ENCODE assay signal across 6 worm cellular contexts in genomic region chrV:9078815-9079525, ce11.
TF ChIP-seq lines count a peak whose summit lies in the region.

No protein-coding gene starts in this region.

TF ChIP-seq in whole organism, L1 larva, 84 proteins besides CTCF, POLR2A, EP300 and RAD21 (continues in another document):
- TF ChIP-seq unc-98 (GFP tag; IDR thresholded peaks at IDR 0.05; lab: Robert Waterston, UW) (no peak), snu-23 (GFP tag; optimal IDR thresholded peaks at IDR 0.05; lab: Kevin White, UChicago) (peak; percentile 37), nhr-84 (tag; optimal IDR thresholded peaks at IDR 0.05; lab: Kevin White, UChicago) (no peak), nhr-76 (tag; optimal IDR thresholded peaks at IDR 0.05; lab: Kevin White, UChicago) (no peak), efl-3 (GFP tag; optimal IDR thresholded peaks at IDR 0.05; lab: Kevin White, UChicago) (no peak), egl-27 (tag; optimal IDR thresholded peaks at IDR 0.05; lab: Kevin White, UChicago) (no peak), isw-1 (GFP tag; IDR thresholded peaks at IDR 0.05; lab: Robert Waterston, UW) (no peak), zag-1 (tag; optimal IDR thresholded peaks at IDR 0.05; lab: Kevin White, UChicago) (no peak), nhr-20 (tag; optimal IDR thresholded peaks at IDR 0.05; lab: Kevin White, UChicago) (peak; percentile 81), ceh-90 (tag; optimal IDR thresholded peaks at IDR 0.05; lab: Kevin White, UChicago) (no peak), ztf-11 (tag; optimal IDR thresholded peaks at IDR 0.05; lab: Kevin White, UChicago) (no peak), lin-13 (GFP tag; optimal IDR thresholded peaks at IDR 0.05; lab: Kevin White, UChicago) (no peak), lin-35 (GFP tag; optimal IDR thresholded peaks at IDR 0.05; lab: Kevin White, UChicago) (peak in 1 of 2 experiments; percentile 70), zip-4 (GFP tag; optimal IDR thresholded peaks at IDR 0.05; lab: Kevin White, UChicago) (no peak), lin-14 (GFP tag; optimal IDR thresholded peaks at IDR 0.05; lab: Kevin White, UChicago) (peak; percentile 35), jun-1 (tag; optimal IDR thresholded peaks at IDR 0.05; lab: Kevin White, UChicago) (peak; percentile 26)

TF ChIP-seq in whole organism, L2 larva, 48 proteins besides CTCF, POLR2A, EP300 and RAD21 (continues in another document):
- no peak for TF ChIP-seq ztf-1 (GFP tag; conservative IDR thresholded peaks at IDR 0.05; lab: Robert Waterston, UW)
- TF ChIP-seq peb-1 (tag; optimal IDR thresholded peaks at IDR 0.05; lab: Kevin White, UChicago), result no peak
- TF ChIP-seq nhr-10 (tag; optimal IDR thresholded peaks at IDR 0.05; lab: Kevin White, UChicago), result no peak
- peak in 1 of 2 experiments; percentile 10 for TF ChIP-seq mdl-1 (tag; optimal IDR thresholded peaks at IDR 0.05; lab: Kevin White, UChicago)
- TF ChIP-seq blmp-1 (tag; optimal IDR thresholded peaks at IDR 0.05; lab: Kevin White, UChicago; ENCODE audit: insufficient read depth), result peak; percentile 69
- no peak for TF ChIP-seq lin-11 (tag; optimal IDR thresholded peaks at IDR 0.05; lab: Kevin White, UChicago)
- no peak for TF ChIP-seq unc-55 (GFP tag; optimal IDR thresholded peaks at IDR 0.05; lab: Kevin White, UChicago)
- TF ChIP-seq sem-4 (tag; optimal IDR thresholded peaks at IDR 0.05; lab: Kevin White, UChicago), result no peak
- peak; percentile 57 for TF ChIP-seq F13H6.1 (tag; optimal IDR thresholded peaks at IDR 0.05; lab: Kevin White, UChicago)
- no peak for TF ChIP-seq C34F6.9 (tag; optimal IDR thresholded peaks at IDR 0.05; lab: Kevin White, UChicago)
- no peak for TF ChIP-seq ZK546.5 (tag; optimal IDR thresholded peaks at IDR 0.05; lab: Kevin White, UChicago)
- TF ChIP-seq skn-1 (tag; optimal IDR thresholded peaks at IDR 0.05; lab: Kevin White, UChicago), result peak; percentile 42
- peak; percentile 9 for TF ChIP-seq crh-2 (tag; optimal IDR thresholded peaks at IDR 0.05; lab: Kevin White, UChicago)
- peak; percentile 64 for TF ChIP-seq nhr-129 (tag; optimal IDR thresholded peaks at IDR 0.05; lab: Kevin White, UChicago)
- TF ChIP-seq egl-27 (tag; optimal IDR thresholded peaks at IDR 0.05; lab: Kevin White, UChicago), result peak; percentile 3
- peak; percentile 83 for TF ChIP-seq fos-1 (tag; optimal IDR thresholded peaks at IDR 0.05; lab: Kevin White, UChicago)

TF ChIP-seq in whole organism, L3 larva, 47 proteins besides CTCF, POLR2A, EP300 and RAD21:
- peak; percentile 95 for TF ChIP-seq elt-2 (tag; optimal IDR thresholded peaks at IDR 0.05; lab: Kevin White, UChicago)
- no peak for TF ChIP-seq nhr-67 (tag; optimal IDR thresholded peaks at IDR 0.05; lab: Kevin White, UChicago)
- TF ChIP-seq nhr-43 (tag; optimal IDR thresholded peaks at IDR 0.05; lab: Kevin White, UChicago; ENCODE audit: poor library complexity, severe bottlenecking), result peak; percentile 46
- no peak for TF ChIP-seq egl-27 (tag; optimal IDR thresholded peaks at IDR 0.05; lab: Kevin White, UChicago)
- peak; percentile 43 for TF ChIP-seq skn-1 (tag; optimal IDR thresholded peaks at IDR 0.05; lab: Kevin White, UChicago)
- peak; percentile 1 for TF ChIP-seq nhr-25 (tag; optimal IDR thresholded peaks at IDR 0.05; lab: Kevin White, UChicago)
- TF ChIP-seq pqm-1 (tag; optimal IDR thresholded peaks at IDR 0.05; lab: Kevin White, UChicago), result peak; percentile 68
- TF ChIP-seq jun-1 (tag; optimal IDR thresholded peaks at IDR 0.05; lab: Kevin White, UChicago), result peak; percentile 8
- TF ChIP-seq nfya-1 (tag; optimal IDR thresholded peaks at IDR 0.05; lab: Kevin White, UChicago; ENCODE audit: insufficient read depth), result peak; percentile 3

TF ChIP-seq in whole organism, L4 larva, 104 proteins besides CTCF, POLR2A, EP300 and RAD21 (continues in another document):
- TF ChIP-seq pqm-1 (tag; optimal IDR thresholded peaks at IDR 0.05; lab: Kevin White, UChicago) (peak; percentile 42), mdl-1 (tag; optimal IDR thresholded peaks at IDR 0.05; lab: Kevin White, UChicago) (peak in 1 of 2 experiments; percentile 55), gei-8 (GFP tag; optimal IDR thresholded peaks at IDR 0.05; lab: Kevin White, UChicago) (peak; percentile 44), dve-1 (tag; optimal IDR thresholded peaks at IDR 0.05; lab: Kevin White, UChicago; ENCODE audit: insufficient read depth) (peak; percentile 74), nhr-48 (tag; optimal IDR thresholded peaks at IDR 0.05; lab: Kevin White, UChicago) (peak; percentile 85), Y105C5A.15 (GFP tag; IDR thresholded peaks at IDR 0.05; lab: Robert Waterston, UW) (no peak), aly-2 (tag; optimal IDR thresholded peaks at IDR 0.05; lab: Kevin White, UChicago) (no peak), Y48G9A.11 (GFP tag; IDR thresholded peaks at IDR 0.05; lab: Robert Waterston, UW) (no peak), Y5F2A.4 (GFP tag; optimal IDR thresholded peaks at IDR 0.05; lab: Kevin White, UChicago) (no peak), tag-97 (GFP tag; IDR thresholded peaks at IDR 0.05; lab: Robert Waterston, UW) (no peak), snpc-4 (tag; optimal IDR thresholded peaks at IDR 0.05; lab: Kevin White, UChicago) (no peak), zag-1 (tag; optimal IDR thresholded peaks at IDR 0.05; lab: Kevin White, UChicago) (no peak), daf-16 (GFP tag; optimal IDR thresholded peaks at IDR 0.05; lab: Kevin White, UChicago) (peak in 1 of 2 experiments; percentile 60), daf-16 (tag; optimal IDR thresholded peaks at IDR 0.05; lab: Kevin White, UChicago) (peak; percentile 93), nhr-102 (tag; optimal IDR thresholded peaks at IDR 0.05; lab: Kevin White, UChicago) (peak; percentile 75), D1046.2 (GFP tag; IDR thresholded peaks at IDR 0.05; lab: Robert Waterston, UW) (no peak), saeg-2 (GFP tag; IDR thresholded peaks at IDR 0.05; lab: Robert Waterston, UW) (0 out of 2 replicates have a peak, but pooled peaks have one; percentile 38), R02D3.7 (tag; optimal IDR thresholded peaks at IDR 0.05; lab: Kevin White, UChicago) (no peak), aha-1 (tag; lab: Kevin White, UChicago) (peak; percentile 89)

TF ChIP-seq in whole organism, late embryonic, 69 proteins besides CTCF, POLR2A, EP300 and RAD21:
- TF ChIP-seq rnt-1 (tag; optimal IDR thresholded peaks at IDR 0.05; lab: Kevin White, UChicago) (no peak), ceh-6 (GFP tag; optimal IDR thresholded peaks at IDR 0.05; lab: Kevin White, UChicago) (no peak), elt-2 (tag; optimal IDR thresholded peaks at IDR 0.05; lab: Kevin White, UChicago) (peak; percentile 73)

TF ChIP-seq in whole organism, young adult, 124 proteins besides CTCF, POLR2A, EP300 and RAD21:
- TF ChIP-seq die-1 (tag; optimal IDR thresholded peaks at IDR 0.05; lab: Kevin White, UChicago), result no peak
- TF ChIP-seq attf-3 (GFP tag; conservative IDR thresholded peaks at IDR 0.05; lab: Robert Waterston, UW), result no peak
- TF ChIP-seq B0336.3 (GFP tag; IDR thresholded peaks at IDR 0.05; lab: Robert Waterston, UW), result 0 out of 2 replicates have a peak, but pooled peaks have one; percentile 22
- no peak for TF ChIP-seq bed-1 (GFP tag; IDR thresholded peaks at IDR 0.05; lab: Robert Waterston, UW)
- no peak for TF ChIP-seq F55B11.4 (tag; optimal IDR thresholded peaks at IDR 0.05; lab: Kevin White, UChicago; ENCODE audit: borderline replicate concordance, insufficient read depth)
- no peak for TF ChIP-seq T26A5.8 (tag; optimal IDR thresholded peaks at IDR 0.05; lab: Kevin White, UChicago)
- no peak for TF ChIP-seq lin-54 (GFP tag; optimal IDR thresholded peaks at IDR 0.05; lab: Kevin White, UChicago)
- TF ChIP-seq snpc-3.4 (tag; optimal IDR thresholded peaks at IDR 0.05; lab: Kevin White, UChicago), result no peak
- TF ChIP-seq cebp-2 (GFP tag; IDR thresholded peaks at IDR 0.05; lab: Robert Waterston, UW), result no peak
- TF ChIP-seq nhr-90 (tag; optimal IDR thresholded peaks at IDR 0.05; lab: Kevin White, UChicago), result peak; percentile 61
- no peak for TF ChIP-seq T07F8.4 (tag; optimal IDR thresholded peaks at IDR 0.05; lab: Kevin White, UChicago)
- TF ChIP-seq aptf-2 (GFP tag; conservative IDR thresholded peaks at IDR 0.05; lab: Robert Waterston, UW), result no peak
- no peak for TF ChIP-seq hlh-26 (GFP tag; conservative IDR thresholded peaks at IDR 0.05; lab: Robert Waterston, UW)
- TF ChIP-seq akir-1 (GFP tag; optimal IDR thresholded peaks at IDR 0.05; lab: Kevin White, UChicago), result no peak
- no peak for TF ChIP-seq ceh-58 (GFP tag; IDR thresholded peaks at IDR 0.05; lab: Robert Waterston, UW)
- no peak for TF ChIP-seq lin-35 (GFP tag; optimal IDR thresholded peaks at IDR 0.05; lab: Kevin White, UChicago)
- TF ChIP-seq nhr-80 (tag; optimal IDR thresholded peaks at IDR 0.05; lab: Kevin White, UChicago), result peak; percentile 88
- no peak for TF ChIP-seq nhr-27 (tag; optimal IDR thresholded peaks at IDR 0.05; lab: Kevin White, UChicago)
- peak; percentile 29 for TF ChIP-seq attf-5 (GFP tag; optimal IDR thresholded peaks at IDR 0.05; lab: Kevin White, UChicago)
- no peak for TF ChIP-seq egl-18 (GFP tag; IDR thresholded peaks at IDR 0.05; lab: Robert Waterston, UW)
- no peak for TF ChIP-seq cebp-1 (GFP tag; IDR thresholded peaks at IDR 0.05; lab: Robert Waterston, UW)
- TF ChIP-seq cebp-1 (tag; optimal IDR thresholded peaks at IDR 0.05; lab: Kevin White, UChicago), result peak; percentile 63
- peak in 1 of 2 experiments; percentile 31 for TF ChIP-seq let-607 (tag; optimal IDR thresholded peaks at IDR 0.05; lab: Kevin White, UChicago)
- TF ChIP-seq hmg-1.2 (GFP tag; IDR thresholded peaks at IDR 0.05; lab: Robert Waterston, UW), result no peak
- TF ChIP-seq hrde-1 (tag; optimal IDR thresholded peaks at IDR 0.05; lab: Kevin White, UChicago; ENCODE audit: borderline replicate concordance), result no peak
- no peak for TF ChIP-seq xnd-1 (tag; optimal IDR thresholded peaks at IDR 0.05; lab: Kevin White, UChicago)
- TF ChIP-seq atf-7 (tag; optimal IDR thresholded peaks at IDR 0.05; lab: Kevin White, UChicago), result peak; percentile 50
- no peak for TF ChIP-seq F52B5.7 (tag; optimal IDR thresholded peaks at IDR 0.05; lab: Kevin White, UChicago)
- TF ChIP-seq snpc-4 (GFP tag; optimal IDR thresholded peaks at IDR 0.05; lab: Kevin White, UChicago), result no peak
- TF ChIP-seq snpc-4 (tag; optimal IDR thresholded peaks at IDR 0.05; lab: Kevin White, UChicago), result peak in 1 of 4 experiments; percentile 1
- TF ChIP-seq Y79H2A.3 (GFP tag; conservative IDR thresholded peaks at IDR 0.05; lab: Robert Waterston, UW), result no peak
- no peak for TF ChIP-seq madf-10 (tag; optimal IDR thresholded peaks at IDR 0.05; lab: Kevin White, UChicago)
- TF ChIP-seq F10E7.11 (tag; optimal IDR thresholded peaks at IDR 0.05; lab: Kevin White, UChicago), result no peak
- TF ChIP-seq F22D6.2 (tag; optimal IDR thresholded peaks at IDR 0.05; lab: Kevin White, UChicago), result no peak
- peak; percentile 19 for TF ChIP-seq unc-62 (GFP tag; optimal IDR thresholded peaks at IDR 0.05; lab: Kevin White, UChicago)
- TF ChIP-seq dox-1 (GFP tag; IDR thresholded peaks at IDR 0.05; lab: Robert Waterston, UW), result peak; percentile 49; the same call in 1 of the 2 replicates
